Fruit fly (Drosophila melanogaster): ENCODE results near the gene Gclm.

Gclm gene

DNA sequence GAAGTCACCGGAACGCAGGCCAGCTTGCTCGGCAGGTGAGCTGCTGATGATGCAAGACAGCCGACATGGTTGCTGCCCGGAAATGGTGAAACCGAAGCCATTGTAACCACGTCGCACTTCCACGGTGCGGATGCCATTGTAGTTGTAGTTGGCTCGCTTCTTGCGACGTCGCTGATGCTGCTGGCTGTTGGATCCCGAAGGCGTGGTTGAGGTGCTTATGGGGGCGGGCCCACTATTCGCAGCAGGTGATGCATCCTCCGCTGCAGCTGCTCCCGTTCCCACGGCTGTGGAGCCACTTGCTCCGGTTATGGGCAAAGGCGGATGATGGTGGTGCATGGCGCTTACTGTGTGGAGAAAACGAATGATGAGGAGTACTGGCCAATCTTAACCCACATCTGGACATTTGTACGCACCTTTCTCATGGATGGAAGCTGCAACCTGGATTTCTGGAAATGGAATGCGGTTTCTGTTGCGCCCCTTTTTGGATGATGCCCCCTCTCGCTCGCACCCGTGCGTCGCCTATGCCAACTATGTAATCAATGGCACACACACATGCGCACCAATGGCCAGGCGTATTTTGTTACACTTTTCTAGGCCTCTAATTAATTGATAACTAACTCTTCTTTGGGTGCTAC, 47.6 kb downstream of the Gclm start:
- TF ChIP-seq CG8478 (optimal IDR thresholded peaks at IDR 0.05), result no peak
- TF ChIP-seq usp (GFP tag; optimal IDR thresholded peaks at IDR 0.05), result no peak
- no peak for TF ChIP-seq pan (optimal IDR thresholded peaks at IDR 0.05)
- TF ChIP-seq Dll (optimal IDR thresholded peaks at IDR 0.05), result no peak
- no peak for TF ChIP-seq psq (optimal IDR thresholded peaks at IDR 0.05)
- TF ChIP-seq EcR (GFP tag; optimal IDR thresholded peaks at IDR 0.05), result no peak

DNA sequence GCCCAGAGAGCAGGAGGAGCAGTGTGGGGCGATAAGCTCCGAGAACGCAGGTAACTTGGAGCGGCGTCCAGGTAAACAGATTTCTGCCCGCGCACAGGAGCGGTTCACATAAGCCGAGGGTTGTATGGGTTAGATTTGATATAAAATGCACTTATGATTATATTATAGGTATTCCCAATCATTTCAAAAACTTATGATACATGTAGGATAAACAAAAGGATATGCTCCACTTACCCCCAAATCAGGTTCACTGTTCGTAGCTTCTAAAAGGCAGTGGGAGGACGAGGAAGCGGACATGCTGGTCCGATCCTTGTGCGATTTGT, 49.8 kb downstream of the Gclm start:
- TF ChIP-seq pan (optimal IDR thresholded peaks at IDR 0.05), result no peak

DNA sequence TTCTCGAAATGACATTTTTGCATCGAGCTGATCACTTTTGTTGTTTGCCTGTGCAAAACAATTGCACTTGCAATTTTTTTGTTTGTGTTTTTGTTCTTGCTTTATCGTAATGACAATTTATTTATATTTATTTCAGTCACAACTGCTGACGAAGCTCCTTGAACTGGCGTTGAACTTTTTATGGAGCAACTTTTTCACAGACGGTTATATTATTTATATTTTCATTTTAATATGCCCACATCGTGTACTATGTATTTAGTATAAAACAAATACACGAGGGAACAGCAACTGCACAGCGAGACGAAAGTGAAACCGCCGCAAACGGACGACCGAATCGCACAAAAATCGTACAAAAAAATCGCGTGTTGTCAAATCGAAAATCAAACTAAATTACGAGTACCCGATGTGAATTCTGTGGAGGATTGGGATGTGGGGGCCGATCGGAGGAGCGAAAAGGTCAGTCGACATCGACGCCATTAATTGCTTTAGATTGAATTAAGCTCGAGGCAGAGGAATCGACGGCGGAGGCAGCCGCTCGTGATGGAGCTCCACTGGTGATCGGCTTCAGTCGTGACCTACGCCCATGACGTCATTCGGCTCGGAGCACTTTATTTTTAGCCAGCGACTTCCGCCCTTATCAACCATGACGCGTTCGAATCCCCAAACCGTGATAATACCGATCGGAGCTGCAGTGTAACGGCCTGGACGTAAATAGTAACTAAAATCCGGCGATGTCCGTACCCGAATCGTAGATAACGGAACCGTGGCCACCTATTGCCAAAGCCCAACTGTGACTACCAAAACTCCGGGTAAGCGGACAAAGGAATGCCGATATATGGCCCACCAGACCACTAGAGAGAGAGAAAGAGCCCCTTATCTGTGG, 50.4 kb downstream of the Gclm start:
- TF ChIP-seq pan (optimal IDR thresholded peaks at IDR 0.05) (no peak), CG8478 (optimal IDR thresholded peaks at IDR 0.05) (no peak), usp (GFP tag; optimal IDR thresholded peaks at IDR 0.05) (no peak), Dll (optimal IDR thresholded peaks at IDR 0.05) (no peak), EcR (GFP tag; optimal IDR thresholded peaks at IDR 0.05) (no peak), psq (optimal IDR thresholded peaks at IDR 0.05) (no peak)

Measured in whole organism.